Worm (Caenorhabditis elegans): ENCODE data around the gene tat-2.

tat-2 gene

ce11 chrIV:4885435-4885834, 38.7 kb upstream of the tat-2 start:
- TF ChIP-seq ref-2 (tag; optimal IDR thresholded peaks at IDR 0.05), result no peak
- TF ChIP-seq tbx-2 (tag; optimal IDR thresholded peaks at IDR 0.05), result no peak
- TF ChIP-seq ceh-18 (tag; optimal IDR thresholded peaks at IDR 0.05), result no peak
- no peak for TF ChIP-seq pax-1 (tag; optimal IDR thresholded peaks at IDR 0.05)
- no peak for TF ChIP-seq C08G9.2 (tag; optimal IDR thresholded peaks at IDR 0.05)
- no peak for TF ChIP-seq dve-1 (tag; optimal IDR thresholded peaks at IDR 0.05)
- no peak for TF ChIP-seq ceh-14 (tag; optimal IDR thresholded peaks at IDR 0.05)
- no peak for TF ChIP-seq F13H6.1 (tag; optimal IDR thresholded peaks at IDR 0.05)
- no peak for TF ChIP-seq K02D7.2 (tag; optimal IDR thresholded peaks at IDR 0.05)
- TF ChIP-seq elt-4 (tag; optimal IDR thresholded peaks at IDR 0.05), result no peak
- TF ChIP-seq K09A11.1 (tag; optimal IDR thresholded peaks at IDR 0.05; ENCODE audit: insufficient read depth), result no peak

- TF ChIP-seq odd-2 (tag; optimal IDR thresholded peaks at IDR 0.05) (no peak), ama-1 (optimal IDR thresholded peaks at IDR 0.05) (no peak), ceh-14 (tag; optimal IDR thresholded peaks at IDR 0.05) (no peak), ztf-16 (tag; optimal IDR thresholded peaks at IDR 0.05) (no peak), F13H6.1 (tag; optimal IDR thresholded peaks at IDR 0.05) (no peak), unc-3 (GFP tag; conservative IDR thresholded peaks at IDR 0.05) (no peak), unc-3 (tag; optimal IDR thresholded peaks at IDR 0.05) (no peak), ceh-30 (tag; optimal IDR thresholded peaks at IDR 0.05) (no peak), Y22D7AL.16 (tag; optimal IDR thresholded peaks at IDR 0.05) (no peak), pag-3 (tag; optimal IDR thresholded peaks at IDR 0.05; ENCODE audit: borderline replicate concordance) (no peak), unc-55 (GFP tag; optimal IDR thresholded peaks at IDR 0.05) (no peak), ceh-31 (tag; optimal IDR thresholded peaks at IDR 0.05) (no peak), pat-9 (tag; optimal IDR thresholded peaks at IDR 0.05) (no peak)
These were observed 37.3 kb upstream of the tat-2 start, which contains the start of gene str-166 for ce11 chrIV:4883984-4884383. Gene str-166, plus strand, starts transcription at chrIV:4884284.

- TF ChIP-seq ceh-30 (tag; optimal IDR thresholded peaks at IDR 0.05) (no peak), tbx-2 (tag; optimal IDR thresholded peaks at IDR 0.05) (no peak), unc-55 (GFP tag; optimal IDR thresholded peaks at IDR 0.05) (no peak), pros-1 (tag; optimal IDR thresholded peaks at IDR 0.05) (no peak), dmd-4 (tag; optimal IDR thresholded peaks at IDR 0.05; ENCODE audit: borderline replicate concordance) (no peak), dve-1 (tag; optimal IDR thresholded peaks at IDR 0.05) (no peak), ceh-19 (GFP tag; optimal IDR thresholded peaks at IDR 0.05) (no peak), hlh-13 (GFP tag; optimal IDR thresholded peaks at IDR 0.05) (no peak), K09A11.1 (tag; optimal IDR thresholded peaks at IDR 0.05; ENCODE audit: insufficient read depth) (no peak), hlh-30 (tag; optimal IDR thresholded peaks at IDR 0.05; ENCODE audit: insufficient read depth) (no peak), hlh-8 (tag; optimal IDR thresholded peaks at IDR 0.05) (no peak), ceh-48 (tag; optimal IDR thresholded peaks at IDR 0.05) (no peak), fkh-10 (GFP tag; optimal IDR thresholded peaks at IDR 0.05) (no peak), madf-2 (tag; optimal IDR thresholded peaks at IDR 0.05) (no peak), pax-1 (tag; optimal IDR thresholded peaks at IDR 0.05) (no peak), C38D4.7 (GFP tag; optimal IDR thresholded peaks at IDR 0.05) (no peak), fax-1 (tag; optimal IDR thresholded peaks at IDR 0.05) (no peak), ttx-3 (tag; optimal IDR thresholded peaks at IDR 0.05) (no peak), mec-3 (tag; optimal IDR thresholded peaks at IDR 0.05; ENCODE audit: borderline replicate concordance) (no peak), unc-42 (tag; optimal IDR thresholded peaks at IDR 0.05) (no peak)
These were observed 33.9 kb upstream of the tat-2 start for ce11 chrIV:4880634-4881033.

ce11 chrIV:4877102-4877501, 30.4 kb upstream of the tat-2 start, which contains the start of gene str-170:
Gene str-170, plus strand, starts transcription at chrIV:4877402.
- TF ChIP-seq lin-11 (tag; optimal IDR thresholded peaks at IDR 0.05), result no peak
- no peak for TF ChIP-seq K02D7.2 (tag; optimal IDR thresholded peaks at IDR 0.05)
- TF ChIP-seq sox-2 (GFP tag; IDR thresholded peaks at IDR 0.05), result no peak
- no peak for TF ChIP-seq F13H6.1 (tag; optimal IDR thresholded peaks at IDR 0.05)
- TF ChIP-seq T23F11.4 (GFP tag; optimal IDR thresholded peaks at IDR 0.05), result no peak
- no peak for TF ChIP-seq hlh-13 (GFP tag; optimal IDR thresholded peaks at IDR 0.05)
- no peak for TF ChIP-seq unc-3 (GFP tag; conservative IDR thresholded peaks at IDR 0.05)
- TF ChIP-seq unc-3 (tag; optimal IDR thresholded peaks at IDR 0.05), result no peak
- TF ChIP-seq hlh-6 (tag; optimal IDR thresholded peaks at IDR 0.05), result no peak
- no peak for TF ChIP-seq dve-1 (tag; optimal IDR thresholded peaks at IDR 0.05)

Measured in whole organism, late embryonic.